Worm (Caenorhabditis elegans) whole organism, L4 larva: ENCODE measurements around the gene F56D6.21.

Source experiments
- ceh-28 ChIP-seq: fragments of 150-350 bp; optimal IDR thresholded peaks from 2 replicates; lab custom pipeline; 2014; ENCODE audit warnings: missing biosample characterization, missing genetic modification reagents, missing genetic modification characterization
- nhr-28 ChIP-seq: fragments of 150-350 bp; optimal IDR thresholded peaks from 2 replicates; lab custom pipeline; 2014; ENCODE audit warnings: missing biosample characterization, missing genetic modification characterization

- TF ChIP-seq ceh-28 (no peak), nhr-28 (no peak)
Observed at ce11 chrIV:3937097-3937496, 32.4 kb downstream of the F56D6.21 start, which contains the start of gene clec-71.
